Worm (Caenorhabditis elegans) whole organism, young adult: Measurements from ENCODE around the gene lnkn-1.

Experiments used
- B0035.1 ChIP-seq: sonication (generic microtip); optimal IDR thresholded peaks from 2 replicates; lab custom pipeline; 2016; ENCODE audit warnings: missing genetic modification characterization, mild to moderate bottlenecking, missing compliant biosample characterization, missing genotype, missing genetic modification reagents
- B0261.1 ChIP-seq: sonication (generic microtip); optimal IDR thresholded peaks from 2 replicates; lab custom pipeline; 2016; ENCODE audit warnings: mild to moderate bottlenecking, missing genetic modification characterization, moderate library complexity, missing compliant biosample characterization
- C06A6.2 ChIP-seq: fragments of 200-800 bp; sonication (Bioruptor generic); conservative IDR thresholded peaks from 2 replicates; pipeline ENCODE4 v1.3.6; 2022; ENCODE audit warnings: missing genetic modification characterization, missing compliant biosample characterization
- F22D6.2 ChIP-seq: sonication (generic microtip); optimal IDR thresholded peaks from 2 replicates; lab custom pipeline; 2016; ENCODE audit warnings: mild to moderate bottlenecking, missing genetic modification characterization, missing compliant biosample characterization
- F23B12.7 ChIP-seq: sonication (generic microtip); optimal IDR thresholded peaks from 2 replicates; lab custom pipeline; 2017; ENCODE audit warnings: missing genetic modification characterization, mild to moderate bottlenecking, missing compliant biosample characterization, antibody characterized with exemption, moderate library complexity; ENCODE audit not compliant: insufficient read depth
- F37B4.10 ChIP-seq: fragments of 200-800 bp; sonication (Bioruptor generic); IDR thresholded peaks from 2 replicates; pipeline ENCODE4 v1.3.6; 2022; ENCODE audit warnings: missing genetic modification characterization, missing compliant biosample characterization
- F39B2.1 ChIP-seq: fragments of 200-800 bp; sonication (Bioruptor generic); IDR thresholded peaks from 2 replicates; pipeline ENCODE4 v1.3.6; 2022; ENCODE audit warnings: missing genetic modification reagents, missing genetic modification characterization, missing compliant biosample characterization
- F49E8.2 ChIP-seq: sonication (generic microtip); optimal IDR thresholded peaks from 3 replicates; lab custom pipeline; 2017; ENCODE audit warnings: missing genetic modification characterization, mild to moderate bottlenecking, missing compliant biosample characterization, antibody characterized with exemption, moderate library complexity; ENCODE audit not compliant: insufficient read depth
- F57A8.1 ChIP-seq: fragments of 200-800 bp; sonication (Bioruptor generic); optimal IDR thresholded peaks from 2 replicates; lab custom pipeline; 2018; ENCODE audit warnings: mild to moderate bottlenecking, missing genetic modification characterization, moderate library complexity, missing compliant biosample characterization
- T07F8.4 ChIP-seq: sonication (generic microtip); optimal IDR thresholded peaks from 2 replicates; lab custom pipeline; 2016; ENCODE audit warnings: mild to moderate bottlenecking, missing genetic modification characterization, moderate library complexity, missing compliant biosample characterization
- T26A5.8 ChIP-seq: sonication (generic microtip); optimal IDR thresholded peaks from 2 replicates; lab custom pipeline; 2016; ENCODE audit warnings: missing genetic modification characterization, missing compliant biosample characterization
- Y53G8AR.9 ChIP-seq: fragments of 200-800 bp; sonication (Bioruptor generic); conservative IDR thresholded peaks from 2 replicates; pipeline ENCODE4 v1.3.6; 2022; ENCODE audit warnings: missing genetic modification reagents, missing genetic modification characterization, missing compliant biosample characterization
- Y56A3A.18 ChIP-seq: fragments of 200-800 bp; sonication (Bioruptor generic); IDR thresholded peaks from 2 replicates; pipeline ENCODE4 v1.3.6; 2022; ENCODE audit warnings: missing genetic modification reagents, missing genetic modification characterization, missing compliant biosample characterization
- akir-1 ChIP-seq: fragments of 200-800 bp; sonication (Bioruptor generic); optimal IDR thresholded peaks from 2 replicates; lab custom pipeline; 2018; ENCODE audit warnings: mild to moderate bottlenecking, missing genetic modification characterization, moderate library complexity, missing compliant biosample characterization
- athp-1 ChIP-seq: sonication (generic microtip); optimal IDR thresholded peaks from 2 replicates; lab custom pipeline; 2017; ENCODE audit warnings: mild to moderate bottlenecking, missing genetic modification characterization, missing compliant biosample characterization
- attf-3 ChIP-seq: fragments of 200-800 bp; sonication (Bioruptor generic); conservative IDR thresholded peaks from 2 replicates; pipeline ENCODE4 v1.3.6; 2022; ENCODE audit warnings: missing genetic modification reagents, missing genetic modification characterization, missing compliant biosample characterization
- attf-5 ChIP-seq: fragments of 200-800 bp; sonication (Bioruptor generic); optimal IDR thresholded peaks from 2 replicates; lab custom pipeline; 2018; ENCODE audit warnings: mild to moderate bottlenecking, missing genetic modification characterization, missing compliant biosample characterization
- bed-1 ChIP-seq: fragments of 200-800 bp; sonication (Bioruptor generic); IDR thresholded peaks from 2 replicates; pipeline ENCODE4 v1.3.6; 2022; ENCODE audit warnings: missing genetic modification reagents, missing genetic modification characterization, missing compliant biosample characterization
- ceh-100 ChIP-seq: fragments of 200-800 bp; sonication (Bioruptor generic); IDR thresholded peaks from 2 replicates; pipeline ENCODE4 v1.3.6; 2022; ENCODE audit warnings: missing genetic modification reagents, missing genetic modification characterization, missing compliant biosample characterization
- ceh-91 ChIP-seq: fragments of 200-800 bp; sonication (Bioruptor generic); IDR thresholded peaks from 2 replicates; pipeline ENCODE4 v1.3.6; 2022; ENCODE audit warnings: missing genetic modification reagents, missing genetic modification characterization, missing compliant biosample characterization
- die-1 ChIP-seq: sonication (generic microtip); optimal IDR thresholded peaks from 2 replicates; lab custom pipeline; 2016; ENCODE audit warnings: missing genotype, mild to moderate bottlenecking, missing genetic modification characterization, missing compliant biosample characterization
- dox-1 ChIP-seq: fragments of 200-800 bp; sonication (Bioruptor generic); IDR thresholded peaks from 2 replicates; pipeline ENCODE4 v1.3.6; 2022; ENCODE audit warnings: missing genetic modification reagents, missing genetic modification characterization, missing compliant biosample characterization
- egrh-3 ChIP-seq: fragments of 200-800 bp; sonication (Bioruptor generic); IDR thresholded peaks from 2 replicates; pipeline ENCODE4 v1.3.6; 2022; ENCODE audit warnings: missing genetic modification reagents, missing genetic modification characterization, missing compliant biosample characterization
- ekl-4 ChIP-seq: fragments of 200-800 bp; sonication (Bioruptor generic); IDR thresholded peaks from 2 replicates; pipeline ENCODE4 v1.3.6; 2022; ENCODE audit warnings: missing genetic modification reagents, missing genetic modification characterization, missing compliant biosample characterization
- fkh-3 ChIP-seq: sonication (generic microtip); optimal IDR thresholded peaks from 2 replicates; lab custom pipeline; 2016; ENCODE audit warnings: mild to moderate bottlenecking, missing genetic modification characterization, missing compliant biosample characterization
- gei-17 ChIP-seq: fragments of 200-800 bp; sonication (Bioruptor generic); optimal IDR thresholded peaks from 2 replicates; lab custom pipeline; 2018; ENCODE audit warnings: mild to moderate bottlenecking, missing genetic modification characterization, missing compliant biosample characterization
- lin-54 ChIP-seq: fragments of 200-800 bp; sonication (Bioruptor generic); optimal IDR thresholded peaks from 2 replicates; lab custom pipeline; 2018; ENCODE audit warnings: mild to moderate bottlenecking, missing genetic modification characterization, missing compliant biosample characterization
- lir-1 ChIP-seq: fragments of 200-800 bp; sonication (Bioruptor generic); conservative IDR thresholded peaks from 2 replicates; pipeline ENCODE4 v1.3.6; 2022; ENCODE audit warnings: missing genetic modification reagents, missing genetic modification characterization, missing compliant biosample characterization
- lsl-1 ChIP-seq: fragments of 200-800 bp; sonication (Bioruptor generic); optimal IDR thresholded peaks from 2 replicates; lab custom pipeline; 2018; ENCODE audit warnings: mild to moderate bottlenecking, missing genetic modification characterization, moderate library complexity, missing compliant biosample characterization
- madf-3 ChIP-seq: fragments of 200-800 bp; sonication (Bioruptor generic); IDR thresholded peaks from 2 replicates; pipeline ENCODE4 v1.3.6; 2022; ENCODE audit warnings: missing genetic modification reagents, missing genetic modification characterization, missing compliant biosample characterization
- nfya-1 ChIP-seq: sonication (generic microtip); optimal IDR thresholded peaks from 2 replicates; lab custom pipeline; 2017; ENCODE audit warnings: antibody characterized with exemption, missing compliant biosample characterization, missing genetic modification characterization, borderline replicate concordance; ENCODE audit not compliant: insufficient read depth
- nfyb-1 ChIP-seq: fragments of 200-800 bp; sonication (Bioruptor generic); IDR thresholded peaks from 2 replicates; pipeline ENCODE4 v1.3.6; 2022; ENCODE audit warnings: missing genetic modification reagents, missing genetic modification characterization, missing compliant biosample characterization
- nhr-80 ChIP-seq: sonication (generic microtip); optimal IDR thresholded peaks from 2 replicates; lab custom pipeline; 2016; ENCODE audit warnings: missing genetic modification characterization, missing compliant biosample characterization
- pbrm-1 ChIP-seq: fragments of 200-800 bp; sonication (Bioruptor generic); IDR thresholded peaks from 2 replicates; pipeline ENCODE4 v1.3.6; 2022; ENCODE audit warnings: missing genetic modification reagents, missing genetic modification characterization, missing compliant biosample characterization
- repo-1 ChIP-seq: sonication (generic microtip); optimal IDR thresholded peaks from 2 replicates; lab custom pipeline; 2017; ENCODE audit warnings: mild to moderate bottlenecking, missing genetic modification characterization, missing compliant biosample characterization
- rpc-1 ChIP-seq, 2 experiments: fragments of 150-350 bp in 1 of 2; sonication (generic microtip) in 1 of 2; optimal IDR thresholded peaks; 2 replicates each; lab custom pipeline; 2014 to 2018; ENCODE audit warnings: missing biosample characterization in 1 of 2, missing genetic modification characterization in 1 of 2, missing genetic modification reagents in 1 of 2, missing genotype in 1 of 2
- sea-2 ChIP-seq: fragments of 200-800 bp; sonication (Bioruptor generic); IDR thresholded peaks from 2 replicates; pipeline ENCODE4 v1.3.6; 2022; ENCODE audit warnings: missing genetic modification characterization, missing compliant biosample characterization
- snpc-1.1 ChIP-seq: sonication (generic microtip); optimal IDR thresholded peaks from 2 replicates; lab custom pipeline; 2017; ENCODE audit warnings: missing genetic modification characterization, mild to moderate bottlenecking, missing compliant biosample characterization, antibody characterized with exemption, moderate library complexity, missing genotype, missing genetic modification reagents; ENCODE audit not compliant: insufficient read depth
- snpc-1.3 ChIP-seq: sonication (generic microtip); optimal IDR thresholded peaks from 2 replicates; lab custom pipeline; 2017; ENCODE audit warnings: missing genetic modification characterization, mild to moderate bottlenecking, missing compliant biosample characterization, antibody characterized with exemption, moderate library complexity, missing genotype, missing genetic modification reagents; ENCODE audit not compliant: insufficient read depth
- snpc-4 ChIP-seq, 5 experiments: fragments of 150-350 bp in 1 of 5; sonication (generic microtip) in 4 of 5; optimal IDR thresholded peaks; 2 replicates each; lab custom pipeline; 2014 to 2018; ENCODE audit warnings: missing genetic modification characterization in 5 of 5, missing biosample characterization in 3 of 5, antibody characterized with exemption in 2 of 5, mild to moderate bottlenecking in 2 of 5, missing compliant biosample characterization in 2 of 5, missing genotype in 2 of 5, moderate library complexity in 2 of 5, missing genetic modification reagents in 1 of 5
- somi-1 ChIP-seq: fragments of 200-800 bp; sonication (Bioruptor generic); optimal IDR thresholded peaks from 2 replicates; lab custom pipeline; 2018; ENCODE audit warnings: mild to moderate bottlenecking, missing genetic modification characterization, missing compliant biosample characterization
- sptf-2 ChIP-seq: fragments of 200-800 bp; sonication (Bioruptor generic); optimal IDR thresholded peaks from 2 replicates; lab custom pipeline; 2018; ENCODE audit warnings: mild to moderate bottlenecking, missing genetic modification characterization, missing compliant biosample characterization
- zfh-2 ChIP-seq: fragments of 200-800 bp; sonication (Bioruptor generic); conservative IDR thresholded peaks from 2 replicates; pipeline ENCODE4 v1.3.6; 2022; ENCODE audit warnings: missing genetic modification reagents, missing genetic modification characterization, missing compliant biosample characterization
- zim-3 ChIP-seq: sonication (generic microtip); optimal IDR thresholded peaks from 2 replicates; lab custom pipeline; 2017; ENCODE audit warnings: mild to moderate bottlenecking, missing genetic modification characterization, moderate library complexity, missing compliant biosample characterization
- ztf-25 ChIP-seq: fragments of 200-800 bp; sonication (Bioruptor generic); IDR thresholded peaks from 2 replicates; pipeline ENCODE4 v1.3.6; 2022; ENCODE audit warnings: missing genetic modification reagents, missing genetic modification characterization, missing compliant biosample characterization
- ztf-6 ChIP-seq: fragments of 200-800 bp; sonication (Bioruptor generic); IDR thresholded peaks from 2 replicates; pipeline ENCODE4 v1.3.6; 2022; ENCODE audit warnings: missing genetic modification reagents, missing genetic modification characterization, missing compliant biosample characterization

lnkn-1 gene

ce11 chrIII:8865294-8865766 is 24.7 kb upstream of the lnkn-1 start (continued):
- peak; percentile 73 for TF ChIP-seq C06A6.2
- TF ChIP-seq F37B4.10, result 0 out of 2 replicates have a peak, but pooled peaks have one; percentile 82
- no peak for TF ChIP-seq B0261.1 (tag; lab: Kevin White, UChicago)
- TF ChIP-seq lsl-1 (GFP tag; lab: Kevin White, UChicago), result no peak
- TF ChIP-seq Y53G8AR.9 (GFP tag; lab: Robert Waterston, UW), result peak; percentile 83
- TF ChIP-seq lin-54 (GFP tag; lab: Kevin White, UChicago), result peak; percentile 57
- no peak for TF ChIP-seq die-1 (tag; lab: Kevin White, UChicago)
- TF ChIP-seq snpc-1.1 (tag; lab: Kevin White, UChicago), result no peak
- TF ChIP-seq somi-1 (GFP tag; lab: Kevin White, UChicago), result peak; percentile 86
- TF ChIP-seq snpc-4 (GFP tag; optimal IDR thresholded peaks at IDR 0.05; lab: Kevin White, UChicago), result no peak
- peak in 3 of 4 experiments; percentile 27 to 45 (median 27) for TF ChIP-seq snpc-4 (tag; optimal IDR thresholded peaks at IDR 0.05; lab: Kevin White, UChicago)
- peak; percentile 79 for TF ChIP-seq egrh-3 (GFP tag; lab: Robert Waterston, UW)
- TF ChIP-seq nfya-1 (tag; lab: Kevin White, UChicago), result no peak
- TF ChIP-seq akir-1 (GFP tag; lab: Kevin White, UChicago), result peak; percentile 41
- TF ChIP-seq gei-17 (GFP tag; lab: Kevin White, UChicago), result peak; percentile 74
- peak; percentile 46 for TF ChIP-seq F57A8.1 (GFP tag; lab: Kevin White, UChicago)
- peak; percentile 94 for TF ChIP-seq dox-1 (GFP tag; lab: Robert Waterston, UW)
- TF ChIP-seq nfyb-1 (GFP tag; lab: Robert Waterston, UW), result peak; percentile 80
- TF ChIP-seq ceh-91 (GFP tag; lab: Robert Waterston, UW), result no peak
- TF ChIP-seq lir-1, result 0 out of 2 replicates have a peak, but pooled peaks have one; percentile 19
- TF ChIP-seq F49E8.2 (tag; lab: Kevin White, UChicago), result peak; percentile 14
- no peak for TF ChIP-seq snpc-1.3 (tag; lab: Kevin White, UChicago)
- 0 out of 2 replicates have a peak, but pooled peaks have one; percentile 28 for TF ChIP-seq madf-3 (GFP tag; lab: Robert Waterston, UW)
- TF ChIP-seq ztf-25, result 0 out of 2 replicates have a peak, but pooled peaks have one; percentile 45
- TF ChIP-seq sptf-2, result no peak
- peak; percentile 16 for TF ChIP-seq B0035.1 (tag; lab: Kevin White, UChicago)
- TF ChIP-seq athp-1 (tag; lab: Kevin White, UChicago), result peak; percentile 75
- TF ChIP-seq F39B2.1 (GFP tag; lab: Robert Waterston, UW), result no peak
- peak; percentile 72 for TF ChIP-seq attf-5 (GFP tag; lab: Kevin White, UChicago)
- TF ChIP-seq rpc-1 (optimal IDR thresholded peaks at IDR 0.05; lab: Kevin White, UChicago), result no peak
- TF ChIP-seq rpc-1 (tag; optimal IDR thresholded peaks at IDR 0.05; lab: Kevin White, UChicago), result no peak
- peak; percentile 52 for TF ChIP-seq F22D6.2 (tag; lab: Kevin White, UChicago)
- TF ChIP-seq zfh-2, result peak; percentile 98
- peak; percentile 66 for TF ChIP-seq repo-1 (tag; lab: Kevin White, UChicago)
- peak; percentile 62; the same call in 1 of the 2 replicates for TF ChIP-seq Y56A3A.18 (GFP tag; lab: Robert Waterston, UW)
- TF ChIP-seq F23B12.7 (tag; lab: Kevin White, UChicago), result no peak
- no peak for TF ChIP-seq sea-2 (GFP tag; lab: Robert Waterston, UW)
- no peak for TF ChIP-seq T07F8.4 (tag; lab: Kevin White, UChicago)
- TF ChIP-seq zim-3 (tag; lab: Kevin White, UChicago), result peak; percentile 33
- TF ChIP-seq nhr-80 (tag; lab: Kevin White, UChicago), result peak; percentile 98
- peak; percentile 36; the same call in 1 of the 2 replicates for TF ChIP-seq pbrm-1 (GFP tag; lab: Robert Waterston, UW)
- TF ChIP-seq ceh-100 (GFP tag; lab: Robert Waterston, UW), result peak; percentile 54; the same call in 1 of the 2 replicates
- no peak for TF ChIP-seq attf-3 (GFP tag; lab: Robert Waterston, UW)
- peak; percentile 81; the same call in 1 of the 2 replicates for TF ChIP-seq bed-1 (GFP tag; lab: Robert Waterston, UW)
- no peak for TF ChIP-seq fkh-3 (tag; lab: Kevin White, UChicago)
- TF ChIP-seq T26A5.8 (tag; lab: Kevin White, UChicago), result no peak
- TF ChIP-seq ztf-6 (GFP tag; lab: Robert Waterston, UW), result no peak
- peak; percentile 67 for TF ChIP-seq ekl-4 (GFP tag; lab: Robert Waterston, UW)
